Fruit fly (Drosophila melanogaster): ENCODE measurements around the gene Kul.
A peak's percentile ranks its signal among the peaks of the same experiment; 100 is the strongest.

Gene Kul

DNA sequence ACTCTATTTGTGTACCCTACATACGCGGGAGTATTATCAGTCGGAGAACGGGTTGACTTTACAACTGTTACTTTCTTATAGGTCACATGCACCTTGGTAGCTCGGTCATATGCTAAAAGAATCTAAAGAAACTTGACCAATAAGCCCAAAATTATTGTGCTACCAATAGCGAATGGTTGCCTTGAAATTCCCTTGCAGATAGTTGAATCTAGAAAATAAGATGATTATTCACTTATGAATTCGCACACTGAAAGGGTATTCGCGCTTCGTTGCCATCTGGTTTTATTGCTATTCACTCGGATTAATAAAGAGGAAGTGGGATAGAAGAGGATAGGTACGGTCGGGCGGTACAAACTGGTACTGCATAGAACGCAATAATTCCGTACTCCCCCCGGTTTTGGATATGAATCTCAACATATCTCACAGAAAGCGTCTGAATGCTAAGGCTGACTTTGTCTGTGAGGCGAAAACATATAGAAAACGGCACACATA, 48.2 kb downstream of the Kul start (continued):
- TF ChIP-seq CG31388 (GFP tag; optimal IDR thresholded peaks at IDR 0.05) (no peak), CG13894 (tag; optimal IDR thresholded peaks at IDR 0.05) (peak; percentile 99), CG3995 (GFP tag; optimal IDR thresholded peaks at IDR 0.05) (peak; percentile 32), nerfin-2 (GFP tag; IDR thresholded peaks at IDR 0.05; ENCODE audit: partially characterized antibody) (no peak), scrt (GFP tag; optimal IDR thresholded peaks at IDR 0.05) (peak; percentile 47), dm (GFP tag; optimal IDR thresholded peaks at IDR 0.05) (peak; percentile 33), cwo (GFP tag; optimal IDR thresholded peaks at IDR 0.05) (peak; percentile 76), tin (GFP tag; optimal IDR thresholded peaks at IDR 0.05) (peak; percentile 68), CG17612 (GFP tag; IDR thresholded peaks at IDR 0.05) (0 out of 2 replicates have a peak, but pooled peaks have one; percentile 48), D19A (tag; optimal IDR thresholded peaks at IDR 0.05) (peak; percentile 98), CG11398 (GFP tag; optimal IDR thresholded peaks at IDR 0.05) (peak; percentile 68), Hr51 (GFP tag; optimal IDR thresholded peaks at IDR 0.05) (peak; percentile 74 to 82), E2f1 (GFP tag; IDR thresholded peaks at IDR 0.05) (peak; percentile 63; the same call in 1 of the 2 replicates), Myb (GFP tag; optimal IDR thresholded peaks at IDR 0.05) (peak; percentile 56), Hmr (GFP tag; optimal IDR thresholded peaks at IDR 0.05) (peak; percentile 80), rib (GFP tag; IDR thresholded peaks at IDR 0.05) (peak; percentile 56), CG7357 (GFP tag; IDR thresholded peaks at IDR 0.05) (peak; percentile 66; the same call in 2 of the 3 replicates), Spps (tag; optimal IDR thresholded peaks at IDR 0.05) (no peak), nom (GFP tag; optimal IDR thresholded peaks at IDR 0.05) (peak; percentile 19), H15 (GFP tag; IDR thresholded peaks at IDR 0.05) (peak; percentile 61; the same call in 2 of the 3 replicates), jumu (GFP tag; optimal IDR thresholded peaks at IDR 0.05) (peak; percentile 53), sna (GFP tag; IDR thresholded peaks at IDR 0.05; ENCODE audit: partially characterized antibody) (no peak), gt (GFP tag; IDR thresholded peaks at IDR 0.05) (no peak), Awh (GFP tag; IDR thresholded peaks at IDR 0.05) (no peak), CkIIα-i1 (GFP tag; IDR thresholded peaks at IDR 0.05) (no peak), otp (GFP tag; IDR thresholded peaks at IDR 0.05) (0 out of 3 replicates have a peak, but pooled peaks have one; percentile 30), Gsc (GFP tag; IDR thresholded peaks at IDR 0.05) (no peak), CG13287 (GFP tag; IDR thresholded peaks at IDR 0.05; ENCODE audit: partially characterized antibody) (no peak), CG16779 (GFP tag; IDR thresholded peaks at IDR 0.05) (0 out of 2 replicates have a peak, but pooled peaks have one; percentile 6), crp (GFP tag; optimal IDR thresholded peaks at IDR 0.05) (peak in 1 of 2 experiments; percentile 30), disco-r (GFP tag; optimal IDR thresholded peaks at IDR 0.05) (peak; percentile 48), CG16813 (GFP tag; IDR thresholded peaks at IDR 0.05; ENCODE audit: partially characterized antibody) (no peak)

- TF ChIP-seq Elba2 (GFP tag; optimal IDR thresholded peaks at IDR 0.05) (peak; percentile 91), chm (GFP tag; IDR thresholded peaks at IDR 0.05) (peak; percentile 65), CG17912 (GFP tag; optimal IDR thresholded peaks at IDR 0.05) (no peak), CG34224 (GFP tag; IDR thresholded peaks at IDR 0.05; ENCODE audit: partially characterized antibody) (peak; percentile 85), CG8290 (GFP tag; optimal IDR thresholded peaks at IDR 0.05) (no peak), CG8290 (tag; optimal IDR thresholded peaks at IDR 0.05) (peak in 1 of 2 experiments; percentile 21), stc (GFP tag; IDR thresholded peaks at IDR 0.05) (peak; percentile 10; the same call in 1 of the 2 replicates), sd (tag; optimal IDR thresholded peaks at IDR 0.05) (peak; percentile 98), chinmo (GFP tag; IDR thresholded peaks at IDR 0.05; ENCODE audit: partially characterized antibody) (peak; percentile 97), Stat92E (GFP tag; optimal IDR thresholded peaks at IDR 0.05) (peak in 1 of 3 experiments; percentile 15), CG12071 (GFP tag; optimal IDR thresholded peaks at IDR 0.05) (peak; percentile 29), sqz (GFP tag; optimal IDR thresholded peaks at IDR 0.05) (peak; percentile 54), croc (GFP tag; conservative IDR thresholded peaks at IDR 0.05) (no peak), CG15601 (tag; optimal IDR thresholded peaks at IDR 0.05) (peak; percentile 25), CG1832 (GFP tag; optimal IDR thresholded peaks at IDR 0.05) (peak; percentile 19), YL-1 (GFP tag; optimal IDR thresholded peaks at IDR 0.05) (peak; percentile 8), Dbx (GFP tag; IDR thresholded peaks at IDR 0.05) (peak; percentile 13; the same call in 1 of the 3 replicates)
Observed at dm6 chr3R:29774360-29775193, 48.9 kb downstream of the Kul start.

Data from whole organism, embryonic.